Fruit fly (Drosophila melanogaster) whole organism, embryonic: ENCODE data around the gene vsg.

ENCODE experiments used
- CG5180 ChIP-seq: fragments of 200-800 bp; sonication (Bioruptor generic); optimal IDR thresholded peaks from 3 replicates; lab custom pipeline; 2017; ENCODE audit warnings: missing biosample characterization, missing genetic modification characterization, mild to moderate bottlenecking, moderate library complexity, missing genetic modification reagents
- CG7357 ChIP-seq: fragments of 200-800 bp; sonication (Bioruptor generic); IDR thresholded peaks from 3 replicates; pipeline ENCODE4 v1.3.6; 2022; ENCODE audit warnings: missing biosample characterization, missing genetic modification characterization
- D19B ChIP-seq: fragments of 200-800 bp; sonication (Bioruptor generic); optimal IDR thresholded peaks from 2 replicates; lab custom pipeline; 2017; ENCODE audit warnings: missing biosample characterization, mild to moderate bottlenecking, missing genetic modification characterization
- Dip3 ChIP-seq: fragments of 200-800 bp; sonication (Bioruptor generic); optimal IDR thresholded peaks from 3 replicates; lab custom pipeline; 2016; ENCODE audit warnings: missing biosample characterization, missing genetic modification characterization
- E2f2 ChIP-seq: fragments of 200-800 bp; sonication (Bioruptor generic); IDR thresholded peaks from 2 replicates; pipeline ENCODE4 v1.3.6; 2022; ENCODE audit warnings: missing biosample characterization, missing genetic modification characterization
- Elba2 ChIP-seq: fragments of 200-800 bp; sonication (Bioruptor generic); optimal IDR thresholded peaks from 3 replicates; lab custom pipeline; 2016; ENCODE audit warnings: missing biosample characterization, missing genetic modification characterization
- Pdp1 ChIP-seq, 2 experiments: fragments of 200-800 bp; sonication (Bioruptor generic); optimal IDR thresholded peaks; 3 replicates each; lab custom pipeline; 2016; ENCODE audit warnings: missing biosample characterization in 2 of 2, missing genetic modification characterization in 2 of 2, mild to moderate bottlenecking in 1 of 2, moderate library complexity in 1 of 2
- Six4 ChIP-seq: fragments of 200-800 bp; sonication (Bioruptor generic); optimal IDR thresholded peaks from 2 replicates; lab custom pipeline; 2016; ENCODE audit warnings: missing biosample characterization, missing genetic modification characterization
- chif ChIP-seq, 2 experiments: fragments of 200-800 bp; sonication (Bioruptor generic); optimal IDR thresholded peaks; 3 replicates each; lab custom pipeline; 2016; ENCODE audit warnings: missing biosample characterization in 2 of 2, missing genetic modification characterization in 2 of 2
- crol ChIP-seq: fragments of 200-800 bp; sonication (Bioruptor generic); IDR thresholded peaks from 2 replicates; pipeline ENCODE4 v1.3.6; 2022; ENCODE audit warnings: missing biosample characterization, missing genetic modification characterization
- da ChIP-seq: fragments of 200-800 bp; sonication (Bioruptor generic); optimal IDR thresholded peaks from 2 replicates; lab custom pipeline; 2016; ENCODE audit warnings: missing biosample characterization, missing genetic modification characterization
- fu2 ChIP-seq: fragments of 200-800 bp; sonication (Bioruptor generic); optimal IDR thresholded peaks from 2 replicates; lab custom pipeline; 2016; ENCODE audit warnings: missing biosample characterization, missing genetic modification characterization
- hth ChIP-seq: fragments of >200 bp; optimal IDR thresholded peaks from 2 replicates; lab custom pipeline; 2017; ENCODE audit warnings: inconsistent platforms
- inv ChIP-seq: fragments of 200-800 bp; sonication (Bioruptor generic); IDR thresholded peaks from 2 replicates; pipeline ENCODE4 v1.3.6; 2022; ENCODE audit warnings: missing biosample characterization, missing genetic modification characterization; ENCODE audit not compliant: partially characterized antibody
- lab ChIP-seq: fragments of 200-800 bp; sonication (Bioruptor generic); optimal IDR thresholded peaks from 3 replicates; lab custom pipeline; 2017; ENCODE audit warnings: missing biosample characterization, missing genetic modification characterization, mild to moderate bottlenecking, moderate library complexity, missing genetic modification reagents
- pan ChIP-seq, 4 experiments: fragments of >200 bp in 3 of 4; fragments of 200-800 bp in 1 of 4; sonication (Bioruptor generic) in 1 of 4; optimal IDR thresholded peaks in 3 of 4; IDR thresholded peaks in 1 of 4; 2 replicates each; pipeline versions ENCODE4 v1.3.6 to Lab custom; 2017 to 2022; ENCODE audit warnings: missing biosample characterization in 2 of 4, missing genetic modification characterization in 2 of 4, mixed read lengths in 1 of 4
- pita ChIP-seq: fragments of 200-800 bp; sonication (Bioruptor generic); optimal IDR thresholded peaks from 2 replicates; lab custom pipeline; 2017; ENCODE audit warnings: missing biosample characterization, mild to moderate bottlenecking, missing genetic modification characterization
- pzg ChIP-seq: fragments of 200-800 bp; sonication (Bioruptor generic); optimal IDR thresholded peaks from 3 replicates; lab custom pipeline; 2018; ENCODE audit warnings: missing biosample characterization, mild to moderate bottlenecking, missing genetic modification characterization, moderate library complexity
- sd ChIP-seq: fragments of 200-800 bp; sonication (Bioruptor generic); optimal IDR thresholded peaks from 3 replicates; lab custom pipeline; 2018; ENCODE audit warnings: missing biosample characterization, mild to moderate bottlenecking, missing genetic modification characterization, moderate library complexity
- sr ChIP-seq: fragments of 200-800 bp; sonication (Bioruptor generic); IDR thresholded peaks from 3 replicates; pipeline ENCODE4 v1.3.6; 2022; ENCODE audit warnings: missing biosample characterization, missing genetic modification characterization
- z ChIP-seq: fragments of 200-800 bp; sonication (Bioruptor generic); IDR thresholded peaks from 3 replicates; pipeline ENCODE4 v1.3.6; 2022; ENCODE audit warnings: missing biosample characterization, missing genetic modification characterization

Gene vsg

dm6 chr3L:9764915-9765709 lies 51.0 kb downstream of the vsg start (continued):
- TF ChIP-seq hth (lab: Kevin White, UChicago) = no peak
- no peak for TF ChIP-seq pan (optimal IDR thresholded peaks at IDR 0.05; lab: Kevin White, UChicago)
- peak in 1 of 2 experiments; percentile 15 for TF ChIP-seq pan (GFP tag; optimal IDR thresholded peaks at IDR 0.05 in 1 of 2, IDR thresholded peaks at IDR 0.05 in 1 of 2)
- no peak for TF ChIP-seq pzg (GFP tag; lab: Kevin White, UChicago)
- no peak for TF ChIP-seq inv
- no peak for TF ChIP-seq Six4
- TF ChIP-seq lab (GFP tag; lab: Kevin White, UChicago) = no peak
- TF ChIP-seq CG7357 (GFP tag; lab: Robert Waterston, UW) = no peak
- no peak for TF ChIP-seq Elba2
- no peak for TF ChIP-seq da (GFP tag; lab: Kevin White, UChicago)
- no peak for TF ChIP-seq pita (GFP tag; lab: Kevin White, UChicago)
- no peak for TF ChIP-seq Dip3 (GFP tag; lab: Kevin White, UChicago)
- TF ChIP-seq E2f2 (GFP tag; lab: Robert Waterston, UW) = no peak
- no peak for TF ChIP-seq fu2
- TF ChIP-seq, all 482 proteins: peak for 19

dm6 chr3L:9765710-9766005 lies 51.5 kb downstream of the vsg start:
- TF ChIP-seq crol (GFP tag; lab: Robert Waterston, UW) (peak; percentile 77), CG5180 (no peak), sr (GFP tag; lab: Robert Waterston, UW) (peak; percentile 76), sd (tag; lab: Kevin White, UChicago) (peak; percentile 68), z (GFP tag; lab: Robert Waterston, UW) (no peak), D19B (GFP tag; lab: Kevin White, UChicago) (no peak)

- peak in 1 of 2 experiments; percentile 66 for TF ChIP-seq Pdp1 (GFP tag; optimal IDR thresholded peaks at IDR 0.05; lab: Kevin White, UChicago)
- no peak for TF ChIP-seq chif (GFP tag; optimal IDR thresholded peaks at IDR 0.05; lab: Kevin White, UChicago)
- TF ChIP-seq, all 482 proteins: peak for 1
Observed at dm6 chr3L:9766364-9766763, 52.2 kb downstream of the vsg start.
